Fruit fly (Drosophila melanogaster) whole organism, embryonic: ENCODE data around the gene CG15337.

Experiments used
- Adf1 ChIP-seq: fragments of 200-800 bp; sonication (Bioruptor generic); IDR thresholded peaks from 2 replicates; pipeline ENCODE4 v1.3.6; 2022; ENCODE audit warnings: missing biosample characterization, missing genetic modification characterization
- Blimp-1 ChIP-seq: fragments of 200-800 bp; sonication (Bioruptor generic); optimal IDR thresholded peaks from 3 replicates; lab custom pipeline; 2018; ENCODE audit warnings: missing biosample characterization, missing genetic modification characterization, mild to moderate bottlenecking, moderate library complexity, missing genetic modification reagents
- CG10147 ChIP-seq: fragments of 200-800 bp; sonication (Bioruptor generic); optimal IDR thresholded peaks from 2 replicates; lab custom pipeline; 2019; ENCODE audit warnings: missing biosample characterization, mild to moderate bottlenecking, missing genetic modification characterization, moderate library complexity
- CG10274 ChIP-seq: fragments of 200-800 bp; sonication (Bioruptor generic); optimal IDR thresholded peaks from 3 replicates; lab custom pipeline; 2017; ENCODE audit warnings: missing biosample characterization, mild to moderate bottlenecking, missing genetic modification characterization
- CG10959 ChIP-seq: fragments of 200-800 bp; sonication (Bioruptor generic); IDR thresholded peaks from 2 replicates; pipeline ENCODE4 v1.3.6; 2022; ENCODE audit warnings: missing biosample characterization, missing genetic modification characterization
- CG12236 ChIP-seq: fragments of 200-800 bp; sonication (Bioruptor generic); optimal IDR thresholded peaks from 2 replicates; lab custom pipeline; 2016; ENCODE audit warnings: missing biosample characterization, missing genetic modification characterization
- CG17912 ChIP-seq: fragments of 200-800 bp; sonication (Bioruptor generic); optimal IDR thresholded peaks from 2 replicates; lab custom pipeline; 2018; ENCODE audit warnings: missing biosample characterization, mild to moderate bottlenecking, missing genetic modification characterization
- CG2712 ChIP-seq: fragments of 200-800 bp; optimal IDR thresholded peaks from 3 replicates; lab custom pipeline; 2019; ENCODE audit warnings: missing biosample characterization, mild to moderate bottlenecking, missing genetic modification characterization, moderate library complexity
- CG30403 ChIP-seq: fragments of 200-800 bp; sonication (Bioruptor generic); optimal IDR thresholded peaks from 3 replicates; lab custom pipeline; 2016; ENCODE audit warnings: missing biosample characterization, missing genetic modification characterization
- CG3995 ChIP-seq: fragments of 200-800 bp; sonication (Bioruptor generic); optimal IDR thresholded peaks from 3 replicates; lab custom pipeline; 2016; ENCODE audit warnings: missing biosample characterization, missing genetic modification characterization
- CG5245 ChIP-seq: fragments of 200-800 bp; sonication (Bioruptor generic); optimal IDR thresholded peaks from 3 replicates; lab custom pipeline; 2016; ENCODE audit warnings: missing biosample characterization, missing genetic modification characterization
- CG7556 ChIP-seq: fragments of 200-800 bp; sonication (Bioruptor generic); optimal IDR thresholded peaks from 2 replicates; lab custom pipeline; 2017; ENCODE audit warnings: missing biosample characterization, mild to moderate bottlenecking, missing genetic modification characterization
- CG7745 ChIP-seq: fragments of 200-800 bp; sonication (Bioruptor generic); optimal IDR thresholded peaks from 2 replicates; lab custom pipeline; 2018; ENCODE audit warnings: missing biosample characterization, mild to moderate bottlenecking, missing genetic modification characterization, moderate library complexity
- CG8281 ChIP-seq: fragments of 200-800 bp; sonication (Bioruptor generic); optimal IDR thresholded peaks from 2 replicates; lab custom pipeline; 2018; ENCODE audit warnings: missing biosample characterization, mild to moderate bottlenecking, missing genetic modification characterization, moderate library complexity
- CG8388 ChIP-seq: fragments of 200-800 bp; sonication (Bioruptor generic); optimal IDR thresholded peaks from 2 replicates; lab custom pipeline; 2019; ENCODE audit warnings: missing biosample characterization, mild to moderate bottlenecking, missing genetic modification characterization, moderate library complexity
- Dfd ChIP-seq, 2 experiments: fragments of >200 bp; optimal IDR thresholded peaks; 2 replicates each; lab custom pipeline; 2017; ENCODE audit warnings: missing biosample characterization in 2 of 2, missing genetic modification characterization in 2 of 2
- Drgx ChIP-seq: fragments of 200-800 bp; sonication (Bioruptor generic); IDR thresholded peaks from 2 replicates; pipeline ENCODE4 v1.3.6; 2022; ENCODE audit warnings: missing biosample characterization, missing genetic modification characterization
- E2f2 ChIP-seq: fragments of 200-800 bp; sonication (Bioruptor generic); IDR thresholded peaks from 2 replicates; pipeline ENCODE4 v1.3.6; 2022; ENCODE audit warnings: missing biosample characterization, missing genetic modification characterization
- Gug ChIP-seq: fragments of 200-800 bp; sonication (Bioruptor generic); IDR thresholded peaks from 4 replicates; pipeline ENCODE4 v1.3.6; 2022; ENCODE audit warnings: missing biosample characterization, missing genetic modification characterization
- HLH54F ChIP-seq: fragments of 200-800 bp; sonication (Bioruptor generic); optimal IDR thresholded peaks from 3 replicates; lab custom pipeline; 2016; ENCODE audit warnings: missing biosample characterization, missing genetic modification characterization
- Hmx ChIP-seq: fragments of 200-800 bp; sonication (Bioruptor generic); optimal IDR thresholded peaks from 2 replicates; lab custom pipeline; 2016; ENCODE audit warnings: missing biosample characterization, missing genetic modification characterization
- Nf-YC ChIP-seq: fragments of 200-800 bp; optimal IDR thresholded peaks from 3 replicates; lab custom pipeline; 2019; ENCODE audit warnings: missing biosample characterization, mild to moderate bottlenecking, missing genetic modification characterization, moderate library complexity
- Ravus ChIP-seq: fragments of 200-800 bp; sonication (Bioruptor generic); IDR thresholded peaks from 2 replicates; pipeline ENCODE4 v1.3.6; 2022; ENCODE audit warnings: missing biosample characterization, missing genetic modification characterization
- disco-r ChIP-seq: fragments of 200-800 bp; sonication (Bioruptor generic); optimal IDR thresholded peaks from 2 replicates; lab custom pipeline; 2016; ENCODE audit warnings: missing biosample characterization, missing genetic modification characterization
- ewg ChIP-seq: fragments of 200-800 bp; sonication (Bioruptor generic); optimal IDR thresholded peaks from 3 replicates; lab custom pipeline; 2017; ENCODE audit warnings: mild to moderate bottlenecking, missing biosample characterization, missing genetic modification reagents, missing genetic modification characterization
- gce ChIP-seq: fragments of 200-800 bp; sonication (Bioruptor generic); IDR thresholded peaks from 3 replicates; pipeline ENCODE4 v1.3.6; 2022; ENCODE audit warnings: missing biosample characterization, missing genetic modification characterization
- her ChIP-seq: fragments of 200-800 bp; sonication (Bioruptor generic); optimal IDR thresholded peaks from 2 replicates; lab custom pipeline; 2016; ENCODE audit warnings: missing biosample characterization, missing genetic modification characterization
- ind ChIP-seq: fragments of 200-800 bp; sonication (Bioruptor generic); optimal IDR thresholded peaks from 3 replicates; lab custom pipeline; 2016; ENCODE audit warnings: missing biosample characterization, missing genetic modification characterization
- kah ChIP-seq: fragments of 200-800 bp; sonication (Bioruptor generic); optimal IDR thresholded peaks from 2 replicates; lab custom pipeline; 2018; ENCODE audit warnings: missing biosample characterization, mild to moderate bottlenecking, missing genetic modification characterization
- lbe ChIP-seq: fragments of 200-800 bp; sonication (Bioruptor generic); optimal IDR thresholded peaks from 2 replicates; lab custom pipeline; 2016; ENCODE audit warnings: missing biosample characterization, mild to moderate bottlenecking, missing genetic modification characterization
- lola ChIP-seq, 3 experiments: fragments of >200 bp in 2 of 3; fragments of 200-800 bp in 1 of 3; sonication (Bioruptor generic) in 1 of 3; optimal IDR thresholded peaks; 2 replicates each; lab custom pipeline; 2017 to 2019; ENCODE audit warnings: missing biosample characterization in 3 of 3, missing genetic modification characterization in 3 of 3, mild to moderate bottlenecking in 1 of 3, moderate library complexity in 1 of 3
- nom ChIP-seq: fragments of 200-800 bp; sonication (Bioruptor generic); optimal IDR thresholded peaks from 2 replicates; lab custom pipeline; 2017; ENCODE audit warnings: missing biosample characterization, missing genetic modification characterization, mild to moderate bottlenecking, moderate library complexity, missing genetic modification reagents
- pfk ChIP-seq: fragments of 200-800 bp; sonication (Bioruptor generic); optimal IDR thresholded peaks from 2 replicates; lab custom pipeline; 2018; ENCODE audit warnings: missing biosample characterization, mild to moderate bottlenecking, missing genetic modification characterization, moderate library complexity
- phol ChIP-seq: fragments of 200-800 bp; sonication (Bioruptor generic); optimal IDR thresholded peaks from 3 replicates; lab custom pipeline; 2018; ENCODE audit warnings: missing biosample characterization, mild to moderate bottlenecking, missing genetic modification characterization, moderate library complexity
- pnt ChIP-seq: fragments of 200-800 bp; sonication (Bioruptor generic); optimal IDR thresholded peaks from 3 replicates; lab custom pipeline; 2016; ENCODE audit warnings: missing biosample characterization, missing genetic modification characterization
- salm ChIP-seq: fragments of 200-800 bp; sonication (Bioruptor generic); optimal IDR thresholded peaks from 2 replicates; lab custom pipeline; 2018; ENCODE audit warnings: missing biosample characterization, mild to moderate bottlenecking, missing genetic modification characterization
- sc ChIP-seq, 3 experiments: fragments of >200 bp in 2 of 3; fragments of 200-800 bp in 1 of 3; sonication (Bioruptor generic) in 1 of 3; optimal IDR thresholded peaks; 2 replicates in 2 of 3; 3 replicates in 1 of 3; lab custom pipeline; 2017; ENCODE audit warnings: mild to moderate bottlenecking in 1 of 3, missing biosample characterization in 1 of 3, missing genetic modification characterization in 1 of 3, missing genetic modification reagents in 1 of 3
- sens ChIP-seq: fragments of 200-800 bp; sonication (Bioruptor generic); peaks from one replicate; lab custom pipeline; 2016; ENCODE audit warnings: missing biosample characterization, missing genetic modification characterization
- stwl ChIP-seq: fragments of 200-800 bp; sonication (Bioruptor generic); optimal IDR thresholded peaks from 3 replicates; lab custom pipeline; 2018; ENCODE audit warnings: missing biosample characterization, mild to moderate bottlenecking, missing genetic modification characterization, moderate library complexity
- usp ChIP-seq: fragments of >200 bp; optimal IDR thresholded peaks from 2 replicates; lab custom pipeline; 2017; ENCODE audit warnings: missing biosample characterization, missing genetic modification characterization
- wor ChIP-seq: fragments of 200-800 bp; sonication (Bioruptor generic); IDR thresholded peaks from 2 replicates; pipeline ENCODE4 v1.3.6; 2022; ENCODE audit warnings: missing biosample characterization, missing genetic modification characterization
- zf30C ChIP-seq: fragments of 200-800 bp; sonication (Bioruptor generic); optimal IDR thresholded peaks from 3 replicates; lab custom pipeline; 2018; ENCODE audit warnings: missing biosample characterization, mild to moderate bottlenecking, missing genetic modification characterization

The CG15337 gene

DNA sequence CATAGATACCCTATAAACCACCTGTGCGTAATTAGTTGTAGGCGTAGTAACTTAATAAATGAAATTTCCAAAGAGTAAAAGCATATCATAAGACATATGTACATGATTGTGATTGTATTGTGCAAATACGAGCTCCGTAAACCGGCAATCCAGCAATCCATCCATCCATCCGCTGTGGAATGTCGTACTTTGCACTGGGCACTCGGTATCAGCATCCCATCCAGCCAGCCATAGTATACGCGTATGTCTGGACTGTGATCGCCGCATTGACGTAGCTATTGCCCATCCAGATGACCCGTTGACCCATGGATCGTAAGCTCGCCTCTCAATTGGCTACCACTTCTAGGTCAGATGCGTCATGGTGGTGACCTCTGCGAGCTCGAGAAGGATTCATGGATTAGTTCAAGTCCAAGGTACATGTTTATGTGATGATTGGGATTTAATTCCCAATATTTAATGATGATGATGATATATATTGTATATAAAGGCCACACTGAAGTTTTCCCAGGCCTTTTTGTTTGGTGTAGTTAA is 847 bp upstream of the CG15337 start (continued):
- no peak for TF ChIP-seq pfk (GFP tag; lab: Kevin White, UChicago)
- TF ChIP-seq Gug = no peak
- TF ChIP-seq E2f2 (GFP tag; lab: Robert Waterston, UW) = no peak
- no peak for TF ChIP-seq salm
- TF ChIP-seq CG10147 (GFP tag; lab: Kevin White, UChicago) = no peak
- no peak for TF ChIP-seq wor
- TF ChIP-seq HLH54F (GFP tag; lab: Kevin White, UChicago) = no peak
- TF ChIP-seq sc (optimal IDR thresholded peaks at IDR 0.05; lab: Kevin White, UChicago) = no peak
- TF ChIP-seq sc (GFP tag; optimal IDR thresholded peaks at IDR 0.05; lab: Kevin White, UChicago) = no peak
- TF ChIP-seq CG10274 = no peak
- no peak for TF ChIP-seq Ravus (GFP tag; lab: Robert Waterston, UW)
- TF ChIP-seq nom (GFP tag; lab: Kevin White, UChicago) = peak; percentile 96
- TF ChIP-seq CG30403 (GFP tag; lab: Kevin White, UChicago) = no peak
- TF ChIP-seq lbe (GFP tag; lab: Kevin White, UChicago) = no peak
- TF ChIP-seq usp (GFP tag; lab: Kevin White, UChicago) = no peak
- TF ChIP-seq CG10959 (GFP tag; lab: Robert Waterston, UW) = no peak
- TF ChIP-seq CG12236 (GFP tag; lab: Kevin White, UChicago) = no peak
- no peak for TF ChIP-seq phol (tag; lab: Kevin White, UChicago)
- TF ChIP-seq CG8281 (tag; lab: Kevin White, UChicago) = peak; percentile 60
- TF ChIP-seq zf30C (GFP tag; lab: Kevin White, UChicago) = no peak
- no peak for TF ChIP-seq kah (GFP tag; lab: Kevin White, UChicago)

DNA sequence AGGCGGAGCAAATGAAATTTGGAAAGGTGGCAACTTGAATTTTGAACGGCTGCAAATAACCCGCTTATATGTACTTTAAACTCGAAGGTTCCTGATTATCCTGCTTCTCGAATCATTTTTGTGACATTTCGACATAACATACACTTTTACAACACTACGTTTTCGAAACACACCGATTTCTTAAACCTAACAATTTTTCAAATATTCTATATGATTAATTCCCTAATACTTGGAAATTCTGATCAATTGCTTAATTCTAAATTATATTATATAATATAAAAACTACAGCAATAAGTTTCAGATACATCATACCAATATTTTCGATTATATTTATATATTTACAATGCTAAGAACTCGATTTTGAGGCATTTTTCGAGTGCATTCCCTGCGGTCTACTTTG is 2.8 kb downstream of the CG15337 start, which contains the start of gene CG10761:
Gene CG10761 (minus strand): TSS at position 101 of the 400 bp plus-strand sequence.
- TF ChIP-seq stwl (tag; lab: Kevin White, UChicago) (peak; percentile 34), sens (GFP tag; lab: Kevin White, UChicago) (no peak)

DNA sequence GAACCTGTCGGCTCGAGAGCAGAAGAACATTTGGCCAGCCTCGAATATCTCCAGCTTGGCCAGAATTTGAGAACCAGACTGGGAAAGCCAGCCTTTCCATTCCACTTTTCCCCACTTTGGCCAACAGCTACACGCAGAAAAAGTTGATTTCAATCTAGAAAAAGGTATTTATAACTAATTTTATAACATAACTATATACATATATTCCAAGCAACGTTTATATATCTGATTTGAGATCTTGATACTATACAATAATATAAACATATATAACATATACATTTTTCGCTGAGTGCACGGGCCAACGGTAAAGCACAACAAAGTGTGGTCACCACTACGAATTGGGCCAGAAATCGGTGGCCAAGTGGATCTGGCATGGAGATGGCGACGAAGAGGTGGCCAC is 3.6 kb downstream of the CG15337 start:
- TF ChIP-seq Drgx (GFP tag; lab: Robert Waterston, UW) (peak; percentile 52; the same call in 1 of the 2 replicates), gce (no peak)

DNA sequence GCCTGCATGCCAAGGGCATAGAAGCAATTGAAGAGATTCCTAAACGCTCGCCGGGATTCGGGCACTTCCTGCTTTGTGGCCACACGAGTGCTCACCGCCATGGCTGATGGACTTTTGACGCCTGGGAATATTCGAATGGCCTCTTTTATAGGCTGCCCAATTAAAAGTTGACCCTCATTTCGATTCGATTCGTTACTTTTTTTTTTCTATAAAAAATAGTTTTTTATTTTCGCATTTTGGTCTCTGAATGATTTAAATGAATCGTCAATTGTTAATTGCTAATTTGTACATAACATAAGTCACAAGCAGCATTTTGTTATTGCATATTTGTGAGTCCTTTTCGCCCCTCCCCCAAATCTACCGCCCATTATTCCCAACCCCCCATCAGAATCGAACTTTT is 5.8 kb downstream of the CG15337 start, which contains the start of gene Or7a:
Gene Or7a (minus strand): TSS at position 101 of the 400 bp plus-strand sequence.
- no peak for TF ChIP-seq CG7745 (tag; lab: Kevin White, UChicago)
- no peak for TF ChIP-seq Hmx (GFP tag; lab: Kevin White, UChicago)
- no peak for TF ChIP-seq Nf-YC (tag; lab: Kevin White, UChicago)
- no peak for TF ChIP-seq CG17912
- no peak for TF ChIP-seq Dfd (GFP tag; optimal IDR thresholded peaks at IDR 0.05; lab: Kevin White, UChicago)
- no peak for TF ChIP-seq CG7556 (GFP tag; lab: Kevin White, UChicago)
- no peak for TF ChIP-seq CG2712 (tag; lab: Kevin White, UChicago)
- TF ChIP-seq ewg (GFP tag; lab: Kevin White, UChicago) = no peak
- TF ChIP-seq Blimp-1 (GFP tag; lab: Kevin White, UChicago) = no peak
- TF ChIP-seq ind = no peak
- TF ChIP-seq lola (GFP tag; optimal IDR thresholded peaks at IDR 0.05; lab: Kevin White, UChicago) = no peak
- TF ChIP-seq pnt (GFP tag; lab: Kevin White, UChicago) = no peak
- no peak for TF ChIP-seq CG5245 (GFP tag; lab: Kevin White, UChicago)
- TF ChIP-seq her (GFP tag; lab: Kevin White, UChicago) = no peak
- no peak for TF ChIP-seq disco-r (GFP tag; lab: Kevin White, UChicago)
- no peak for TF ChIP-seq Adf1 (GFP tag; lab: Robert Waterston, UW)
- TF ChIP-seq CG8388 = no peak
- TF ChIP-seq CG3995 (GFP tag; lab: Kevin White, UChicago) = no peak
